Worm (Caenorhabditis elegans) whole organism, L1 larva: ENCODE measurements around the gene ZK1073.2.

Source experiments
- blmp-1 ChIP-seq: fragments of 150-350 bp; optimal IDR thresholded peaks from 2 replicates; lab custom pipeline; 2014; ENCODE audit warnings: missing biosample characterization, missing genetic modification characterization
- ceh-63 ChIP-seq: fragments of 200-800 bp; sonication (Bioruptor generic); optimal IDR thresholded peaks from 2 replicates; lab custom pipeline; 2018; ENCODE audit warnings: mild to moderate bottlenecking, missing genetic modification characterization, missing compliant biosample characterization
- lin-13 ChIP-seq: fragments of 150-350 bp; optimal IDR thresholded peaks from 2 replicates; lab custom pipeline; 2014; ENCODE audit warnings: missing biosample characterization, missing genetic modification reagents, missing genetic modification characterization
- lsy-2 ChIP-seq, 2 experiments: fragments of 150-350 bp; optimal IDR thresholded peaks; 2 replicates each; lab custom pipeline; 2014; ENCODE audit warnings: missing biosample characterization in 2 of 2, missing genetic modification characterization in 2 of 2
- mab-9 ChIP-seq: fragments of 200-800 bp; sonication (Bioruptor generic); IDR thresholded peaks from 2 replicates; pipeline ENCODE4 v1.3.6; 2022; ENCODE audit warnings: missing genetic modification reagents, missing genetic modification characterization, missing compliant biosample characterization
- nhr-11 ChIP-seq: fragments of 150-350 bp; optimal IDR thresholded peaks from 2 replicates; lab custom pipeline; 2014; ENCODE audit warnings: missing biosample characterization, missing genetic modification characterization
- pqm-1 ChIP-seq: sonication (generic microtip); optimal IDR thresholded peaks from 3 replicates; lab custom pipeline; 2017; ENCODE audit warnings: missing biosample characterization, missing genetic modification characterization
- skn-1 ChIP-seq: fragments of 150-350 bp; optimal IDR thresholded peaks from 2 replicates; lab custom pipeline; 2014; ENCODE audit warnings: missing biosample characterization, missing genetic modification characterization
- sup-37 ChIP-seq: fragments of 200-800 bp; sonication (Bioruptor generic); optimal IDR thresholded peaks from 2 replicates; lab custom pipeline; 2018; ENCODE audit warnings: mild to moderate bottlenecking, missing genetic modification characterization, missing compliant biosample characterization
- unc-86 ChIP-seq: sonication (generic microtip); optimal IDR thresholded peaks from 2 replicates; lab custom pipeline; 2016; ENCODE audit warnings: missing genetic modification characterization, missing compliant biosample characterization

DNA sequence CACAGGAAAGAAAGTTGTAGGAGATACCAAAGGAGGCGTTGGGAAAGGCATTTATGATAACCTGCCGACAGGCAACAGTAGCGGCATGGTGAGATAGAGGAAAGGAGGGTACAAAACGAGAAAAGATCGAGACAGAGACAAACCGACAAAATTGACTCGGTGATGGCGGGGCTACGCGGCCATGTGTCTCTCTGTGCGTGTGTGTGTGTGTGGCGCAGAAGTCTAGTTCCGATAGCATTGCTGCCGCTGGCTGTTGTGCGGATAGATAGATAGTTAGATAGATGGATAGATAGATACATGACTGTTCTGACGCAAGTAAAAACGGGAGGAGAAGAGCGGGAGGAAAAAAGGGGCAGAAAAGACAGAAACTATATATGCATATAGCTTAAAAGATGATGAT is 53.4 kb downstream of the ZK1073.2 start:
- no peak for TF ChIP-seq nhr-11 (tag; lab: Kevin White, UChicago)
- TF ChIP-seq blmp-1 (tag; lab: Kevin White, UChicago), result peak; percentile 52
- no peak for TF ChIP-seq mab-9
- no peak for TF ChIP-seq sup-37 (GFP tag; lab: Kevin White, UChicago)
- TF ChIP-seq lin-13 (GFP tag; lab: Kevin White, UChicago), result no peak
- no peak for TF ChIP-seq pqm-1 (tag; lab: Kevin White, UChicago)
- no peak for TF ChIP-seq ceh-63 (GFP tag; lab: Kevin White, UChicago)
- peak in 1 of 2 experiments; percentile 10 for TF ChIP-seq lsy-2 (tag; optimal IDR thresholded peaks at IDR 0.05; lab: Kevin White, UChicago)
- TF ChIP-seq skn-1 (tag; lab: Kevin White, UChicago), result no peak
- TF ChIP-seq unc-86 (tag; lab: Kevin White, UChicago), result no peak
